Worm (Caenorhabditis elegans): ENCODE results near the gene talp-3.
A peak's percentile ranks its signal among the peaks of the same experiment; 100 is the strongest.

talp-3 gene

ce11 chrIV:14612547-14613329 is 40.4 kb downstream of the talp-3 start (continued):
- TF ChIP-seq sem-4 (tag; optimal IDR thresholded peaks at IDR 0.05) (no peak), egl-27 (tag; optimal IDR thresholded peaks at IDR 0.05) (peak; percentile 14), sma-9 (GFP tag; optimal IDR thresholded peaks at IDR 0.05) (peak; percentile 96), sma-9 (tag; optimal IDR thresholded peaks at IDR 0.05) (no peak), unc-39 (tag; optimal IDR thresholded peaks at IDR 0.05) (no peak)

DNA sequence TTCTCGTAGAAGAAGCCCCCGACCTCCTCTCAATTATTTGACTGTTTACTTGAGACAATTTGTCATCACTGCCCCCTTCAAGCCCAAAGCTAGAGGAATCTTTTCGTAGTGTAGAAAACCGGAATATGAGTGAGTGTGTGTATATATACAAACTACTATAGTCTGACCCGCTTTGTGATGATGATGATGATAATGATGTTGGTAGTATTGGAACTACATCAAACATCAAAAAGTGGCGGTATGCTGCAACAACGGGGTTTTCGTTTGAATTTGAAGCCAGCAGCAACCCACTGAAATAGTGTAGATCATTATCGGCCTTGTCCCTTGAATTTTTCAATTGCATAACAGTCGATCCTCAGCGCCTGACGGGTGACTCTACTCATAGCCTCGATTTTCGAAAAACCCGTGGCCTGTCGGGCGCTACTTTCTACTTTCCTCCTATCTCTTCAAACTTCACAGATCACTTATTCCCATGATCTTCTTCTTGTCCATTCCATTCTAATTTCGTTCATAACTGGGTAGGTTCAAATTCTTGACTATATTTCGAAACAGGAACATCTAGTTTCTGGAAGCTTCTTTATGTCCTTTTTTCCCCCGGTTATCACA is 41.2 kb downstream of the talp-3 start:
- TF ChIP-seq nhr-129 (tag; optimal IDR thresholded peaks at IDR 0.05): peak; percentile 82
- TF ChIP-seq nhr-25 (tag; optimal IDR thresholded peaks at IDR 0.05): peak; percentile 61
- no peak for TF ChIP-seq nhr-77 (tag; optimal IDR thresholded peaks at IDR 0.05)
- peak; percentile 35 for TF ChIP-seq ceh-16 (tag; optimal IDR thresholded peaks at IDR 0.05)
- no peak for TF ChIP-seq unc-39 (tag; optimal IDR thresholded peaks at IDR 0.05)
- peak; percentile 94 for TF ChIP-seq snpc-4 (tag; optimal IDR thresholded peaks at IDR 0.05)
- TF ChIP-seq blmp-1 (tag; optimal IDR thresholded peaks at IDR 0.05; ENCODE audit: insufficient read depth): peak; percentile 11
- no peak for TF ChIP-seq C34F6.9 (tag; optimal IDR thresholded peaks at IDR 0.05)
- TF ChIP-seq lin-11 (tag; optimal IDR thresholded peaks at IDR 0.05): no peak
- TF ChIP-seq gmeb-1 (tag; optimal IDR thresholded peaks at IDR 0.05): peak; percentile 21
- TF ChIP-seq sma-9 (GFP tag; optimal IDR thresholded peaks at IDR 0.05): peak; percentile 71
- TF ChIP-seq sma-9 (tag; optimal IDR thresholded peaks at IDR 0.05): no peak

ce11 chrIV:14610942-14611724 is 42.0 kb downstream of the talp-3 start:
- TF ChIP-seq gmeb-1 (tag; optimal IDR thresholded peaks at IDR 0.05): peak; percentile 31
- TF ChIP-seq crh-2 (tag; optimal IDR thresholded peaks at IDR 0.05): peak; percentile 34
- TF ChIP-seq fos-1 (tag; optimal IDR thresholded peaks at IDR 0.05): peak; percentile 54
- TF ChIP-seq sem-4 (tag; optimal IDR thresholded peaks at IDR 0.05): peak; percentile 32
- peak in 1 of 2 experiments; percentile 7 for TF ChIP-seq mdl-1 (tag; optimal IDR thresholded peaks at IDR 0.05)
- TF ChIP-seq F13H6.1 (tag; optimal IDR thresholded peaks at IDR 0.05): peak; percentile 84
- TF ChIP-seq ztf-11 (tag; optimal IDR thresholded peaks at IDR 0.05): no peak
- TF ChIP-seq blmp-1 (tag; optimal IDR thresholded peaks at IDR 0.05; ENCODE audit: insufficient read depth): peak; percentile 86
- no peak for TF ChIP-seq zag-1 (tag; optimal IDR thresholded peaks at IDR 0.05)
- peak; percentile 27 for TF ChIP-seq C34F6.9 (tag; optimal IDR thresholded peaks at IDR 0.05)
- no peak for TF ChIP-seq lin-39 (tag; optimal IDR thresholded peaks at IDR 0.05)
- TF ChIP-seq nhr-23 (tag; optimal IDR thresholded peaks at IDR 0.05): no peak
- peak; percentile 63 for TF ChIP-seq egl-27 (tag; optimal IDR thresholded peaks at IDR 0.05)
- no peak for TF ChIP-seq lin-11 (tag; optimal IDR thresholded peaks at IDR 0.05)
- peak; percentile 13 for TF ChIP-seq nhr-6 (tag; optimal IDR thresholded peaks at IDR 0.05)
- peak; percentile 91 for TF ChIP-seq nhr-129 (tag; optimal IDR thresholded peaks at IDR 0.05)
- peak; percentile 97 for TF ChIP-seq sma-9 (GFP tag; optimal IDR thresholded peaks at IDR 0.05)
- peak; percentile 26 for TF ChIP-seq sma-9 (tag; optimal IDR thresholded peaks at IDR 0.05)
- peak; percentile 46 for TF ChIP-seq lin-13 (GFP tag; optimal IDR thresholded peaks at IDR 0.05)
- TF ChIP-seq unc-62 (GFP tag; optimal IDR thresholded peaks at IDR 0.05): no peak
- TF ChIP-seq peb-1 (tag; optimal IDR thresholded peaks at IDR 0.05): peak; percentile 36
- no peak for TF ChIP-seq unc-39 (tag; optimal IDR thresholded peaks at IDR 0.05)
- TF ChIP-seq nhr-25 (tag; optimal IDR thresholded peaks at IDR 0.05): peak; percentile 83
- no peak for TF ChIP-seq alr-1 (tag; optimal IDR thresholded peaks at IDR 0.05)
- TF ChIP-seq unc-55 (GFP tag; optimal IDR thresholded peaks at IDR 0.05): no peak
- TF ChIP-seq nhr-21 (tag; optimal IDR thresholded peaks at IDR 0.05): peak; percentile 86
- peak; percentile 49 for TF ChIP-seq ceh-16 (tag; optimal IDR thresholded peaks at IDR 0.05)
- TF ChIP-seq dmd-4 (tag; optimal IDR thresholded peaks at IDR 0.05): no peak
- peak; percentile 45 for TF ChIP-seq nhr-11 (tag; optimal IDR thresholded peaks at IDR 0.05)
- TF ChIP-seq ztf-4 (tag; optimal IDR thresholded peaks at IDR 0.05): no peak
- TF ChIP-seq lsy-2 (tag; optimal IDR thresholded peaks at IDR 0.05): peak in 1 of 2 experiments; percentile 58
- TF ChIP-seq nhr-10 (tag; optimal IDR thresholded peaks at IDR 0.05): no peak
- TF ChIP-seq mbf-1 (tag; optimal IDR thresholded peaks at IDR 0.05): no peak
- TF ChIP-seq sma-3 (GFP tag; optimal IDR thresholded peaks at IDR 0.05): peak; percentile 64

Measured in whole organism, L2 larva.